Fruit fly (Drosophila melanogaster): ENCODE data around the gene CG32713.
A peak's percentile ranks its signal among the peaks of the same experiment; 100 is the strongest.

Gene CG32713

DNA sequence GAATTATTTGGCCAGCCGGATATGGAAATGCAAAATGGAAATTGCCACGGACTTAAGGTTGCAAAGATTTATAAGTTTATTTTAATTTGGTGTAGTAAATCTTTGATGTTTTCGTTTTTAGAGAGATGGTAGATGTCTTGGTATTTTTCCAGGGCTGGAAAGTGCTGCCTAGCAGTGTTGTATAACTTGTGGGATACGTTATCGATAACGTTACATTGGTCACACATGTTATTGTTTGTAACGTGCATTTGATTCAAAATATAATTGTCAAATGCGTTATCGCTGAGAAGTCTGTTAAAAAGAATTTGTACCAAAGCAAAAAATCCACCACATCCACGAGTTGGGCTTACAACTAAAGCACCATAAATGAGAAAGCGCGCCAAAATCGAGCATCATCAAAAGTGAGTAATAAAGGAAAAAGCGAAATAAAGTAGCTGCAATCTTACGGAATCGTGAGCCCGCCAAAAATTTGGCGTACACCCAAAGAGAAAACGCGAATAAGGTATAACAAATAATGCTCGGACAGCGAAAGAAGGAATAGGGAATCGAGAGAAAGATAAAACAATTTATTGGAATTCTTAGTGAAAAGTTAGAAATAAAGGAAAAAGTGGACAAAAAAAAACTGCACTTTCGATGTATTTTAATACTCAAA is 50.2 kb downstream of the CG32713 start, which contains the start of gene PIG-T:
PIG-T (minus strand) TSS at position 140 of the 652 bp plus-strand sequence.
- TF ChIP-seq OdsH (GFP tag; optimal IDR thresholded peaks at IDR 0.05) = no peak
- TF ChIP-seq CG16779 (tag; optimal IDR thresholded peaks at IDR 0.05) = no peak
- TF ChIP-seq topi (GFP tag; optimal IDR thresholded peaks at IDR 0.05) = no peak
- TF ChIP-seq CG8632 (GFP tag; optimal IDR thresholded peaks at IDR 0.05) = no peak
- no peak for TF ChIP-seq CG34406 (GFP tag; optimal IDR thresholded peaks at IDR 0.05)
- TF ChIP-seq Lpt (GFP tag; optimal IDR thresholded peaks at IDR 0.05) = no peak
- no peak for TF ChIP-seq CG10631 (GFP tag; optimal IDR thresholded peaks at IDR 0.05)
- TF ChIP-seq CG3919 (GFP tag; optimal IDR thresholded peaks at IDR 0.05) = peak; percentile 2
- no peak for TF ChIP-seq Ets96B (tag; optimal IDR thresholded peaks at IDR 0.05)
- TF ChIP-seq achi (GFP tag; optimal IDR thresholded peaks at IDR 0.05) = no peak
- TF ChIP-seq acj6 (GFP tag; optimal IDR thresholded peaks at IDR 0.05) = no peak
- no peak for TF ChIP-seq Gug (GFP tag; IDR thresholded peaks at IDR 0.05)
- no peak for TF ChIP-seq CG11762 (GFP tag; optimal IDR thresholded peaks at IDR 0.05; ENCODE audit: insufficient read depth)
- TF ChIP-seq Eip78C (GFP tag) = peak; percentile 15
- TF ChIP-seq Smox (GFP tag; optimal IDR thresholded peaks at IDR 0.05) = no peak
